Worm (Caenorhabditis elegans) whole organism, L4 larva: ENCODE measurements around the gene T22F3.11.

Experiments
- ceh-82 ChIP-seq: sonication (generic microtip); optimal IDR thresholded peaks from 2 replicates; lab custom pipeline; 2017; ENCODE audit warnings: missing biosample characterization, missing genetic modification characterization
- fkh-10 ChIP-seq: fragments of 150-350 bp; optimal IDR thresholded peaks from 2 replicates; lab custom pipeline; 2014; ENCODE audit warnings: missing biosample characterization, missing genetic modification reagents, missing genetic modification characterization
- hlh-30 ChIP-seq: sonication (generic microtip); optimal IDR thresholded peaks from 2 replicates; lab custom pipeline; 2017; ENCODE audit warnings: antibody characterized with exemption, mild to moderate bottlenecking, missing genetic modification characterization, missing compliant biosample characterization; ENCODE audit not compliant: insufficient read depth
- lin-39 ChIP-seq: fragments of 150-350 bp; optimal IDR thresholded peaks from 2 replicates; lab custom pipeline; 2014; ENCODE audit warnings: missing biosample characterization, missing genetic modification reagents, missing genetic modification characterization
- lir-3 ChIP-seq: sonication (generic microtip); optimal IDR thresholded peaks from 2 replicates; lab custom pipeline; 2016; ENCODE audit warnings: mild to moderate bottlenecking, missing genetic modification characterization, missing compliant biosample characterization
- lsy-2 ChIP-seq, 2 experiments: fragments of 150-350 bp in 1 of 2; sonication (generic microtip) in 1 of 2; optimal IDR thresholded peaks; 2 replicates each; lab custom pipeline; 2014 to 2017; ENCODE audit warnings: missing biosample characterization in 2 of 2, missing genetic modification characterization in 2 of 2
- mdl-1 ChIP-seq, 2 experiments: fragments of 150-350 bp in 1 of 2; sonication (generic microtip) in 1 of 2; optimal IDR thresholded peaks; 2 replicates each; lab custom pipeline; 2014 to 2017; ENCODE audit warnings: missing biosample characterization in 2 of 2, missing genetic modification characterization in 2 of 2
- nhr-102 ChIP-seq: sonication (generic microtip); optimal IDR thresholded peaks from 2 replicates; lab custom pipeline; 2016; ENCODE audit warnings: mild to moderate bottlenecking, missing genetic modification characterization, moderate library complexity, missing compliant biosample characterization
- skn-1 ChIP-seq: fragments of 150-350 bp; optimal IDR thresholded peaks from 2 replicates; lab custom pipeline; 2014; ENCODE audit warnings: missing biosample characterization, missing genetic modification characterization
- unc-39 ChIP-seq: sonication (generic microtip); optimal IDR thresholded peaks from 2 replicates; lab custom pipeline; 2017; ENCODE audit warnings: missing biosample characterization, missing genetic modification characterization
- zag-1 ChIP-seq: fragments of 150-350 bp; optimal IDR thresholded peaks from 2 replicates; lab custom pipeline; 2014; ENCODE audit warnings: missing biosample characterization, missing genetic modification characterization
- zfp-3 ChIP-seq: fragments of 200-800 bp; sonication (Bioruptor generic); conservative IDR thresholded peaks from 2 replicates; pipeline ENCODE4 v1.3.6; 2022; ENCODE audit warnings: missing genetic modification reagents, missing genetic modification characterization, missing compliant biosample characterization

ce11 chrV:3614397-3614796 is at the start of gene T22F3.11:
- TF ChIP-seq lir-3 (tag; lab: Kevin White, UChicago) (no peak), ceh-82 (tag; lab: Kevin White, UChicago) (no peak), hlh-30 (tag; lab: Kevin White, UChicago) (no peak), zfp-3 (GFP tag; lab: Robert Waterston, UW) (no peak), zag-1 (tag; lab: Kevin White, UChicago) (no peak), nhr-102 (tag; lab: Kevin White, UChicago) (no peak), skn-1 (tag; lab: Kevin White, UChicago) (no peak), fkh-10 (GFP tag; lab: Kevin White, UChicago) (no peak), unc-39 (tag; lab: Kevin White, UChicago) (no peak), lsy-2 (tag; optimal IDR thresholded peaks at IDR 0.05; lab: Kevin White, UChicago) (no peak), mdl-1 (tag; optimal IDR thresholded peaks at IDR 0.05; lab: Kevin White, UChicago) (no peak), lin-39 (tag; lab: Kevin White, UChicago) (no peak)
